Worm (Caenorhabditis elegans) whole organism, young adult: ENCODE data around the gene C54C6.11.

ENCODE experiments used
- B0261.1 ChIP-seq: sonication (generic microtip); optimal IDR thresholded peaks from 2 replicates; lab custom pipeline; 2016; ENCODE audit warnings: mild to moderate bottlenecking, missing genetic modification characterization, moderate library complexity, missing compliant biosample characterization
- C06A6.2 ChIP-seq: fragments of 200-800 bp; sonication (Bioruptor generic); conservative IDR thresholded peaks from 2 replicates; pipeline ENCODE4 v1.3.6; 2022; ENCODE audit warnings: missing genetic modification characterization, missing compliant biosample characterization
- D2030.7 ChIP-seq: fragments of 200-800 bp; sonication (Bioruptor generic); IDR thresholded peaks from 2 replicates; pipeline ENCODE4 v1.3.6; 2022; ENCODE audit warnings: missing genetic modification reagents, missing genetic modification characterization, missing compliant biosample characterization
- F33H1.4 ChIP-seq: fragments of 200-800 bp; sonication (Bioruptor generic); IDR thresholded peaks from 2 replicates; pipeline ENCODE4 v1.3.6; 2022; ENCODE audit warnings: missing genetic modification reagents, missing genetic modification characterization, missing compliant biosample characterization
- F39B2.1 ChIP-seq: fragments of 200-800 bp; sonication (Bioruptor generic); IDR thresholded peaks from 2 replicates; pipeline ENCODE4 v1.3.6; 2022; ENCODE audit warnings: missing genetic modification reagents, missing genetic modification characterization, missing compliant biosample characterization
- F55B11.4 ChIP-seq: sonication (generic microtip); optimal IDR thresholded peaks from 2 replicates; lab custom pipeline; 2016; ENCODE audit warnings: missing compliant biosample characterization, missing genetic modification characterization, borderline replicate concordance; ENCODE audit not compliant: insufficient read depth
- F57A8.1 ChIP-seq: fragments of 200-800 bp; sonication (Bioruptor generic); optimal IDR thresholded peaks from 2 replicates; lab custom pipeline; 2018; ENCODE audit warnings: mild to moderate bottlenecking, missing genetic modification characterization, moderate library complexity, missing compliant biosample characterization
- K12H6.12 ChIP-seq: fragments of 200-800 bp; sonication (Bioruptor generic); optimal IDR thresholded peaks from 2 replicates; lab custom pipeline; 2018; ENCODE audit warnings: mild to moderate bottlenecking, missing genetic modification characterization, missing compliant biosample characterization
- T07F8.4 ChIP-seq: sonication (generic microtip); optimal IDR thresholded peaks from 2 replicates; lab custom pipeline; 2016; ENCODE audit warnings: mild to moderate bottlenecking, missing genetic modification characterization, moderate library complexity, missing compliant biosample characterization
- akir-1 ChIP-seq: fragments of 200-800 bp; sonication (Bioruptor generic); optimal IDR thresholded peaks from 2 replicates; lab custom pipeline; 2018; ENCODE audit warnings: mild to moderate bottlenecking, missing genetic modification characterization, moderate library complexity, missing compliant biosample characterization
- ama-1 ChIP-seq, 3 experiments: fragments of 150-350 bp in 1 of 3; sonication (generic microtip) in 2 of 3; optimal IDR thresholded peaks; 2 replicates each; lab custom pipeline; 2014 to 2018; ENCODE audit warnings: missing biosample characterization in 2 of 3, missing genetic modification characterization in 2 of 3, missing genetic modification reagents in 2 of 3
- atf-7 ChIP-seq: sonication (generic microtip); optimal IDR thresholded peaks from 2 replicates; lab custom pipeline; 2017; ENCODE audit warnings: mild to moderate bottlenecking, missing genetic modification characterization, missing compliant biosample characterization
- athp-1 ChIP-seq: sonication (generic microtip); optimal IDR thresholded peaks from 2 replicates; lab custom pipeline; 2017; ENCODE audit warnings: mild to moderate bottlenecking, missing genetic modification characterization, missing compliant biosample characterization
- attf-5 ChIP-seq: fragments of 200-800 bp; sonication (Bioruptor generic); optimal IDR thresholded peaks from 2 replicates; lab custom pipeline; 2018; ENCODE audit warnings: mild to moderate bottlenecking, missing genetic modification characterization, missing compliant biosample characterization
- attf-6 ChIP-seq: fragments of 200-800 bp; sonication (Bioruptor generic); IDR thresholded peaks from 2 replicates; pipeline ENCODE4 v1.3.6; 2022; ENCODE audit warnings: missing genetic modification reagents, missing genetic modification characterization, missing compliant biosample characterization
- bed-2 ChIP-seq: fragments of 200-800 bp; sonication (Bioruptor generic); IDR thresholded peaks from 2 replicates; pipeline ENCODE4 v1.3.6; 2022; ENCODE audit warnings: missing genetic modification reagents, missing genetic modification characterization, missing compliant biosample characterization
- ceh-100 ChIP-seq: fragments of 200-800 bp; sonication (Bioruptor generic); IDR thresholded peaks from 2 replicates; pipeline ENCODE4 v1.3.6; 2022; ENCODE audit warnings: missing genetic modification reagents, missing genetic modification characterization, missing compliant biosample characterization
- ceh-40 ChIP-seq: fragments of 200-800 bp; sonication (Bioruptor generic); IDR thresholded peaks from 2 replicates; pipeline ENCODE4 v1.3.6; 2022; ENCODE audit warnings: missing genetic modification characterization, missing compliant biosample characterization
- ceh-91 ChIP-seq: fragments of 200-800 bp; sonication (Bioruptor generic); IDR thresholded peaks from 2 replicates; pipeline ENCODE4 v1.3.6; 2022; ENCODE audit warnings: missing genetic modification reagents, missing genetic modification characterization, missing compliant biosample characterization
- dox-1 ChIP-seq: fragments of 200-800 bp; sonication (Bioruptor generic); IDR thresholded peaks from 2 replicates; pipeline ENCODE4 v1.3.6; 2022; ENCODE audit warnings: missing genetic modification reagents, missing genetic modification characterization, missing compliant biosample characterization
- egl-18 ChIP-seq: fragments of 200-800 bp; sonication (Bioruptor generic); IDR thresholded peaks from 2 replicates; pipeline ENCODE4 v1.3.6; 2022; ENCODE audit warnings: missing genetic modification reagents, missing genetic modification characterization, missing compliant biosample characterization
- egl-44 ChIP-seq: fragments of 200-800 bp; sonication (Bioruptor generic); IDR thresholded peaks from 2 replicates; pipeline ENCODE4 v1.3.6; 2022; ENCODE audit warnings: missing genetic modification reagents, missing genetic modification characterization, missing compliant biosample characterization
- egrh-3 ChIP-seq: fragments of 200-800 bp; sonication (Bioruptor generic); IDR thresholded peaks from 2 replicates; pipeline ENCODE4 v1.3.6; 2022; ENCODE audit warnings: missing genetic modification reagents, missing genetic modification characterization, missing compliant biosample characterization
- ekl-4 ChIP-seq: fragments of 200-800 bp; sonication (Bioruptor generic); IDR thresholded peaks from 2 replicates; pipeline ENCODE4 v1.3.6; 2022; ENCODE audit warnings: missing genetic modification reagents, missing genetic modification characterization, missing compliant biosample characterization
- hlh-26 ChIP-seq: fragments of 200-800 bp; sonication (Bioruptor generic); conservative IDR thresholded peaks from 2 replicates; pipeline ENCODE4 v1.3.6; 2022; ENCODE audit warnings: missing genetic modification reagents, missing genetic modification characterization, missing compliant biosample characterization
- hrde-1 ChIP-seq: sonication (generic microtip); optimal IDR thresholded peaks from 2 replicates; lab custom pipeline; 2016; ENCODE audit warnings: missing genetic modification characterization, mild to moderate bottlenecking, missing compliant biosample characterization, moderate library complexity, missing genotype, missing genetic modification reagents, borderline replicate concordance
- lin-54 ChIP-seq: fragments of 200-800 bp; sonication (Bioruptor generic); optimal IDR thresholded peaks from 2 replicates; lab custom pipeline; 2018; ENCODE audit warnings: mild to moderate bottlenecking, missing genetic modification characterization, missing compliant biosample characterization
- lsl-1 ChIP-seq: fragments of 200-800 bp; sonication (Bioruptor generic); optimal IDR thresholded peaks from 2 replicates; lab custom pipeline; 2018; ENCODE audit warnings: mild to moderate bottlenecking, missing genetic modification characterization, moderate library complexity, missing compliant biosample characterization
- madf-10 ChIP-seq: sonication (generic microtip); optimal IDR thresholded peaks from 2 replicates; lab custom pipeline; 2016; ENCODE audit warnings: mild to moderate bottlenecking, missing genetic modification characterization, missing compliant biosample characterization
- madf-6 ChIP-seq: fragments of 200-800 bp; sonication (Bioruptor generic); IDR thresholded peaks from 2 replicates; pipeline ENCODE4 v1.3.6; 2022; ENCODE audit warnings: missing genetic modification reagents, missing genetic modification characterization, missing compliant biosample characterization
- madf-8 ChIP-seq: fragments of 200-800 bp; sonication (Bioruptor generic); conservative IDR thresholded peaks from 2 replicates; pipeline ENCODE4 v1.3.6; 2022; ENCODE audit warnings: missing genetic modification reagents, missing genetic modification characterization, missing compliant biosample characterization
- mcd-1 ChIP-seq: fragments of 200-800 bp; sonication (Bioruptor generic); IDR thresholded peaks from 2 replicates; pipeline ENCODE4 v1.3.6; 2022; ENCODE audit warnings: missing genetic modification reagents, missing genetic modification characterization, missing compliant biosample characterization
- mxl-1 ChIP-seq: sonication (generic microtip); optimal IDR thresholded peaks from 2 replicates; lab custom pipeline; 2016; ENCODE audit warnings: missing genetic modification characterization, missing compliant biosample characterization
- nhr-179 ChIP-seq: sonication (generic microtip); optimal IDR thresholded peaks from 2 replicates; lab custom pipeline; 2016; ENCODE audit warnings: mild to moderate bottlenecking, missing genetic modification characterization, missing compliant biosample characterization
- nhr-90 ChIP-seq: sonication (generic microtip); optimal IDR thresholded peaks from 2 replicates; lab custom pipeline; 2016; ENCODE audit warnings: missing genotype, mild to moderate bottlenecking, missing genetic modification characterization, missing compliant biosample characterization
- pbrm-1 ChIP-seq: fragments of 200-800 bp; sonication (Bioruptor generic); IDR thresholded peaks from 2 replicates; pipeline ENCODE4 v1.3.6; 2022; ENCODE audit warnings: missing genetic modification reagents, missing genetic modification characterization, missing compliant biosample characterization
- repo-1 ChIP-seq: sonication (generic microtip); optimal IDR thresholded peaks from 2 replicates; lab custom pipeline; 2017; ENCODE audit warnings: mild to moderate bottlenecking, missing genetic modification characterization, missing compliant biosample characterization
- sea-2 ChIP-seq: fragments of 200-800 bp; sonication (Bioruptor generic); IDR thresholded peaks from 2 replicates; pipeline ENCODE4 v1.3.6; 2022; ENCODE audit warnings: missing genetic modification characterization, missing compliant biosample characterization
- snpc-1.1 ChIP-seq: sonication (generic microtip); optimal IDR thresholded peaks from 2 replicates; lab custom pipeline; 2017; ENCODE audit warnings: missing genetic modification characterization, mild to moderate bottlenecking, missing compliant biosample characterization, antibody characterized with exemption, moderate library complexity, missing genotype, missing genetic modification reagents; ENCODE audit not compliant: insufficient read depth
- snpc-3.4 ChIP-seq: sonication (generic microtip); optimal IDR thresholded peaks from 2 replicates; lab custom pipeline; 2017; ENCODE audit warnings: missing genetic modification characterization, mild to moderate bottlenecking, missing compliant biosample characterization, antibody characterized with exemption, moderate library complexity, missing genotype, missing genetic modification reagents
- tlf-1 ChIP-seq: fragments of 200-800 bp; sonication (Bioruptor generic); optimal IDR thresholded peaks from 2 replicates; lab custom pipeline; 2018; ENCODE audit warnings: mild to moderate bottlenecking, missing genetic modification characterization, missing compliant biosample characterization
- xnd-1 ChIP-seq: sonication (generic microtip); optimal IDR thresholded peaks from 2 replicates; lab custom pipeline; 2016; ENCODE audit warnings: missing genotype, missing genetic modification reagents, missing genetic modification characterization, missing compliant biosample characterization
- ztf-22 ChIP-seq: fragments of 200-800 bp; sonication (Bioruptor generic); optimal IDR thresholded peaks from 2 replicates; lab custom pipeline; 2018; ENCODE audit warnings: mild to moderate bottlenecking, missing genetic modification characterization, moderate library complexity, missing compliant biosample characterization
- ztf-26 ChIP-seq: sonication (generic microtip); optimal IDR thresholded peaks from 2 replicates; lab custom pipeline; 2017; ENCODE audit warnings: missing genetic modification characterization, missing compliant biosample characterization

C54C6.11 gene

ce11 chrIII:3534185-3534584 lies 13.9 kb upstream of the C54C6.11 start:
- no peak for TF ChIP-seq T07F8.4 (tag; lab: Kevin White, UChicago)
- peak; percentile 67 for TF ChIP-seq ceh-100 (GFP tag; lab: Robert Waterston, UW)
- no peak for TF ChIP-seq snpc-3.4 (tag; lab: Kevin White, UChicago)
- TF ChIP-seq F55B11.4 (tag; lab: Kevin White, UChicago) = no peak
- TF ChIP-seq D2030.7 (GFP tag; lab: Robert Waterston, UW) = 0 out of 2 replicates have a peak, but pooled peaks have one; percentile 37
- no peak for TF ChIP-seq attf-5
- no peak for TF ChIP-seq B0261.1 (tag; lab: Kevin White, UChicago)
- peak; percentile 46; the same call in 1 of the 2 replicates for TF ChIP-seq ceh-91 (GFP tag; lab: Robert Waterston, UW)
- no peak for TF ChIP-seq ama-1 (optimal IDR thresholded peaks at IDR 0.05; lab: Kevin White, UChicago)
- TF ChIP-seq ama-1 (GFP tag; optimal IDR thresholded peaks at IDR 0.05; lab: Kevin White, UChicago) = no peak
- no peak for TF ChIP-seq sea-2 (GFP tag; lab: Robert Waterston, UW)
- TF ChIP-seq madf-6 (GFP tag; lab: Robert Waterston, UW) = peak; percentile 82
- TF ChIP-seq lin-54 = peak; percentile 31
- TF ChIP-seq pbrm-1 = 0 out of 2 replicates have a peak, but pooled peaks have one; percentile 27
- peak; percentile 84 for TF ChIP-seq xnd-1
- no peak for TF ChIP-seq tlf-1 (GFP tag; lab: Kevin White, UChicago)
- no peak for TF ChIP-seq ztf-22
- TF ChIP-seq repo-1 (tag; lab: Kevin White, UChicago) = no peak
- no peak for TF ChIP-seq egrh-3 (GFP tag; lab: Robert Waterston, UW)
- TF ChIP-seq hlh-26 (GFP tag; lab: Robert Waterston, UW) = no peak
- TF ChIP-seq F33H1.4 (GFP tag; lab: Robert Waterston, UW) = peak; percentile 48
- peak; percentile 96 for TF ChIP-seq lsl-1 (GFP tag; lab: Kevin White, UChicago)
- peak; percentile 50 for TF ChIP-seq madf-8 (GFP tag; lab: Robert Waterston, UW)
- TF ChIP-seq, all 124 proteins: peak for 10

ce11 chrIII:3537401-3537800 lies 10.7 kb upstream of the C54C6.11 start, which contains the start of gene cfap-20:
cfap-20 (minus strand) TSS chrIII:3537501.
- peak; percentile 29; the same call in 1 of the 2 replicates for TF ChIP-seq mcd-1 (GFP tag; lab: Robert Waterston, UW)
- no peak for TF ChIP-seq attf-5
- TF ChIP-seq akir-1 (GFP tag; lab: Kevin White, UChicago) = no peak
- TF ChIP-seq egl-18 = 0 out of 2 replicates have a peak, but pooled peaks have one; percentile 47
- no peak for TF ChIP-seq F57A8.1 (GFP tag; lab: Kevin White, UChicago)

- TF ChIP-seq nhr-90 (tag; lab: Kevin White, UChicago) = no peak
- TF ChIP-seq athp-1 (tag; lab: Kevin White, UChicago) = no peak
- no peak for TF ChIP-seq hrde-1 (tag; lab: Kevin White, UChicago)
- no peak for TF ChIP-seq nhr-179 (tag; lab: Kevin White, UChicago)
These were observed 8.6 kb upstream of the C54C6.11 start for ce11 chrIII:3539499-3539898.

ce11 chrIII:3540424-3540823 lies 7.7 kb upstream of the C54C6.11 start:
- TF ChIP-seq C06A6.2 (GFP tag; lab: Robert Waterston, UW) = no peak
- no peak for TF ChIP-seq bed-2 (GFP tag; lab: Robert Waterston, UW)
- peak; percentile 86 for TF ChIP-seq mcd-1 (GFP tag; lab: Robert Waterston, UW)
- TF ChIP-seq dox-1 = 0 out of 2 replicates have a peak, but pooled peaks have one; percentile 28
- TF ChIP-seq madf-10 (tag; lab: Kevin White, UChicago) = peak; percentile 17
- no peak for TF ChIP-seq atf-7 (tag; lab: Kevin White, UChicago)
- no peak for TF ChIP-seq ceh-40 (GFP tag; lab: Robert Waterston, UW)
- no peak for TF ChIP-seq mxl-1 (tag; lab: Kevin White, UChicago)
- TF ChIP-seq attf-5 = peak; percentile 75
- TF ChIP-seq ekl-4 (GFP tag; lab: Robert Waterston, UW) = no peak
- TF ChIP-seq snpc-1.1 (tag; lab: Kevin White, UChicago) = no peak
- TF ChIP-seq attf-6 (GFP tag; lab: Robert Waterston, UW) = no peak
- no peak for TF ChIP-seq egl-44
- TF ChIP-seq ztf-26 (tag; lab: Kevin White, UChicago) = peak; percentile 15
- TF ChIP-seq F39B2.1 (GFP tag; lab: Robert Waterston, UW) = no peak
- TF ChIP-seq lsl-1 (GFP tag; lab: Kevin White, UChicago) = peak; percentile 52
- peak; percentile 97 for TF ChIP-seq ceh-100 (GFP tag; lab: Robert Waterston, UW)
- TF ChIP-seq K12H6.12 (tag; lab: Kevin White, UChicago) = peak; percentile 30
